Worm (Caenorhabditis elegans) whole organism, young adult: ENCODE measurements around the gene col-167.

Experiments used
- aptf-3 ChIP-seq: fragments of 200-800 bp; sonication (Bioruptor generic); IDR thresholded peaks from 2 replicates; pipeline ENCODE4 v1.3.6; 2022; ENCODE audit warnings: missing genetic modification characterization, missing compliant biosample characterization
- ets-4 ChIP-seq: fragments of 200-800 bp; sonication (Bioruptor generic); optimal IDR thresholded peaks from 2 replicates; lab custom pipeline; 2018; ENCODE audit warnings: mild to moderate bottlenecking, missing genetic modification characterization, missing compliant biosample characterization
- nfya-1 ChIP-seq: sonication (generic microtip); optimal IDR thresholded peaks from 2 replicates; lab custom pipeline; 2017; ENCODE audit warnings: antibody characterized with exemption, missing compliant biosample characterization, missing genetic modification characterization, borderline replicate concordance; ENCODE audit not compliant: insufficient read depth
- snpc-1.3 ChIP-seq: sonication (generic microtip); optimal IDR thresholded peaks from 2 replicates; lab custom pipeline; 2017; ENCODE audit warnings: missing genetic modification characterization, mild to moderate bottlenecking, missing compliant biosample characterization, antibody characterized with exemption, moderate library complexity, missing genotype, missing genetic modification reagents; ENCODE audit not compliant: insufficient read depth
- unc-130 ChIP-seq: sonication (generic microtip); optimal IDR thresholded peaks from 2 replicates; lab custom pipeline; 2016; ENCODE audit warnings: missing genetic modification reagents, missing genetic modification characterization, missing compliant biosample characterization
- ztf-18 ChIP-seq: sonication (generic microtip); optimal IDR thresholded peaks from 2 replicates; lab custom pipeline; 2016; ENCODE audit warnings: missing genotype, mild to moderate bottlenecking, missing genetic modification characterization, missing compliant biosample characterization

DNA sequence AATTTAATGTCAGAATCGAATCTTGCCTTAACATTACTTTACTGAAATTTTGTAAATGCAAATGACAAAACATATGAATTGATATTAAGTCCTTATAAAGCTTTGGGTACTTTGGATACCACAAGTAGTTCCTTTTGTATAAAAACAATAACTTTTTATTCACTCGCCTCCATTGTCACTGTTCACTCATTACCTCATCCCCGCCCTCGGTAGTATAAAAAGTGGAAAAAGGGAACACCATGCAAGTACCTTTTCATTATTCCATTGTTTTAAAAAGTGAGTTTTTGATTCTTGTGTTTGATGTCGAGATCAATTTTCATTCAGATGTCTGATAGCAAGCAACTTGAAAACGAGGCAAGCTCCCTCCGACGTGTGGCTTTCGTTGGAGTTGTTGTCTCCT lies 10.7 kb downstream of the col-167 start, which contains the start of gene col-171:
- TF ChIP-seq aptf-3 (GFP tag; lab: Robert Waterston, UW) (no peak), ets-4 (GFP tag; lab: Kevin White, UChicago) (no peak), snpc-1.3 (tag; lab: Kevin White, UChicago) (no peak), unc-130 (no peak), ztf-18 (tag; lab: Kevin White, UChicago) (no peak), nfya-1 (no peak)
